Fruit fly (Drosophila melanogaster) whole organism, embryonic: ENCODE measurements around the gene CG18662.

ENCODE experiments used
- ATbp ChIP-seq: fragments of 200-800 bp; sonication (Bioruptor generic); optimal IDR thresholded peaks from 2 replicates; lab custom pipeline; 2017; ENCODE audit warnings: missing biosample characterization, mild to moderate bottlenecking, missing genetic modification characterization, missing genetic modification reagents
- Atf-2 ChIP-seq: fragments of 200-800 bp; sonication (Bioruptor generic); optimal IDR thresholded peaks from 2 replicates; lab custom pipeline; 2016; ENCODE audit warnings: missing biosample characterization, missing genetic modification characterization
- Atf3 ChIP-seq: fragments of 200-800 bp; sonication (Bioruptor generic); optimal IDR thresholded peaks from 3 replicates; lab custom pipeline; 2016; ENCODE audit warnings: missing biosample characterization, missing genetic modification characterization
- CG10209 ChIP-seq: fragments of 200-800 bp; sonication (Bioruptor generic); optimal IDR thresholded peaks from 3 replicates; lab custom pipeline; 2017; ENCODE audit warnings: missing biosample characterization, mild to moderate bottlenecking, missing genetic modification characterization, missing genetic modification reagents
- CG10959 ChIP-seq: fragments of 200-800 bp; sonication (Bioruptor generic); IDR thresholded peaks from 2 replicates; pipeline ENCODE4 v1.3.6; 2022; ENCODE audit warnings: missing biosample characterization, missing genetic modification characterization
- CG11398 ChIP-seq: fragments of 200-800 bp; sonication (Bioruptor generic); optimal IDR thresholded peaks from 2 replicates; lab custom pipeline; 2016; ENCODE audit warnings: missing biosample characterization, missing genetic modification characterization
- CG12071 ChIP-seq: fragments of 200-800 bp; sonication (Bioruptor generic); optimal IDR thresholded peaks from 3 replicates; lab custom pipeline; 2018; ENCODE audit warnings: missing biosample characterization, mild to moderate bottlenecking, missing genetic modification characterization
- CG12942 ChIP-seq: fragments of 200-800 bp; sonication (Bioruptor generic); optimal IDR thresholded peaks from 3 replicates; lab custom pipeline; 2016; ENCODE audit warnings: missing biosample characterization, missing genetic modification characterization
- CG13123 ChIP-seq: fragments of 200-800 bp; sonication (Bioruptor generic); optimal IDR thresholded peaks from 2 replicates; lab custom pipeline; 2016; ENCODE audit warnings: missing biosample characterization, missing genetic modification characterization
- CG14050 ChIP-seq: fragments of 200-800 bp; sonication (Bioruptor generic); IDR thresholded peaks from 3 replicates; pipeline ENCODE4 v1.3.6; 2022; ENCODE audit warnings: missing biosample characterization, missing genetic modification characterization
- CG14710 ChIP-seq: fragments of 200-800 bp; sonication (Bioruptor generic); optimal IDR thresholded peaks from 3 replicates; lab custom pipeline; 2019; ENCODE audit warnings: missing biosample characterization, mild to moderate bottlenecking, missing genetic modification characterization, moderate library complexity
- CG15073 ChIP-seq: fragments of 200-800 bp; sonication (Bioruptor generic); optimal IDR thresholded peaks from 2 replicates; lab custom pipeline; 2016; ENCODE audit warnings: missing biosample characterization, missing genetic modification characterization
- CG16779 ChIP-seq: fragments of 200-800 bp; sonication (Bioruptor generic); IDR thresholded peaks from 2 replicates; pipeline ENCODE4 v1.3.6; 2022; ENCODE audit warnings: missing biosample characterization, missing genetic modification characterization
- CG16863 ChIP-seq: fragments of 200-800 bp; sonication (Bioruptor generic); optimal IDR thresholded peaks from 3 replicates; lab custom pipeline; 2016; ENCODE audit warnings: missing biosample characterization, missing genetic modification characterization
- CG17359 ChIP-seq: fragments of 200-800 bp; sonication (Bioruptor generic); optimal IDR thresholded peaks from 3 replicates; lab custom pipeline; 2018; ENCODE audit warnings: missing biosample characterization, mild to moderate bottlenecking, missing genetic modification characterization, moderate library complexity
- CG17361 ChIP-seq: fragments of 200-800 bp; sonication (Bioruptor generic); IDR thresholded peaks from 3 replicates; pipeline ENCODE4 v1.3.6; 2022; ENCODE audit warnings: missing biosample characterization, missing genetic modification characterization
- CG2120 ChIP-seq: fragments of 200-800 bp; sonication (Bioruptor generic); optimal IDR thresholded peaks from 3 replicates; lab custom pipeline; 2016; ENCODE audit warnings: missing biosample characterization, missing genetic modification characterization
- CG2875 ChIP-seq: fragments of 200-800 bp; sonication (Bioruptor generic); optimal IDR thresholded peaks from 2 replicates; lab custom pipeline; 2017; ENCODE audit warnings: missing biosample characterization, mild to moderate bottlenecking, missing genetic modification characterization, missing genetic modification reagents
- CG31388 ChIP-seq: fragments of 200-800 bp; sonication (Bioruptor generic); optimal IDR thresholded peaks from 2 replicates; lab custom pipeline; 2016; ENCODE audit warnings: missing biosample characterization, missing genetic modification characterization
- CG31441 ChIP-seq: fragments of 200-800 bp; sonication (Bioruptor generic); IDR thresholded peaks from 2 replicates; pipeline ENCODE4 v1.3.6; 2022; ENCODE audit warnings: missing biosample characterization, missing genetic modification characterization
- CG33213 ChIP-seq: fragments of 200-800 bp; sonication (Bioruptor generic); optimal IDR thresholded peaks from 3 replicates; lab custom pipeline; 2016; ENCODE audit warnings: missing biosample characterization, missing genetic modification characterization
- CG3726 ChIP-seq: fragments of 200-800 bp; sonication (Bioruptor generic); IDR thresholded peaks from 3 replicates; pipeline ENCODE4, ENCODE4 v1.3.6; 2022; ENCODE audit warnings: missing biosample characterization, missing genetic modification characterization
- CG4730 ChIP-seq: fragments of 200-800 bp; sonication (Bioruptor generic); IDR thresholded peaks from 2 replicates; pipeline ENCODE4 v1.3.6; 2022; ENCODE audit warnings: missing biosample characterization, missing genetic modification characterization
- CG6813 ChIP-seq: fragments of 200-800 bp; sonication (Bioruptor generic); optimal IDR thresholded peaks from 2 replicates; lab custom pipeline; 2017; ENCODE audit warnings: missing biosample characterization, missing genetic modification characterization, mild to moderate bottlenecking, moderate library complexity, missing genetic modification reagents
- CG8944 ChIP-seq: fragments of 200-800 bp; sonication (Bioruptor generic); optimal IDR thresholded peaks from 3 replicates; lab custom pipeline; 2016; ENCODE audit warnings: missing biosample characterization, missing genetic modification characterization
- Chrac-16 ChIP-seq: fragments of 200-800 bp; sonication (Bioruptor generic); optimal IDR thresholded peaks from 3 replicates; lab custom pipeline; 2016; ENCODE audit warnings: missing biosample characterization, missing genetic modification characterization
- Dfd ChIP-seq, 2 experiments: fragments of >200 bp; optimal IDR thresholded peaks; 2 replicates each; lab custom pipeline; 2017; ENCODE audit warnings: missing biosample characterization in 2 of 2, missing genetic modification characterization in 2 of 2
- Gug ChIP-seq: fragments of 200-800 bp; sonication (Bioruptor generic); IDR thresholded peaks from 4 replicates; pipeline ENCODE4 v1.3.6; 2022; ENCODE audit warnings: missing biosample characterization, missing genetic modification characterization
- HHEX ChIP-seq: fragments of 200-800 bp; sonication (Bioruptor generic); optimal IDR thresholded peaks from 3 replicates; lab custom pipeline; 2017; ENCODE audit warnings: missing biosample characterization, mild to moderate bottlenecking, missing genetic modification characterization, missing genetic modification reagents
- HLHmδ ChIP-seq: fragments of 200-800 bp; sonication (Bioruptor generic); optimal IDR thresholded peaks from 2 replicates; lab custom pipeline; 2018; ENCODE audit warnings: missing biosample characterization, mild to moderate bottlenecking, missing genetic modification characterization, moderate library complexity
- HmgD ChIP-seq: fragments of 200-800 bp; sonication (Bioruptor generic); optimal IDR thresholded peaks from 3 replicates; lab custom pipeline; 2016; ENCODE audit warnings: missing biosample characterization, missing genetic modification characterization
- Hr51 ChIP-seq, 2 experiments: fragments of 200-800 bp; sonication (Bioruptor generic); optimal IDR thresholded peaks; 2 replicates in 1 of 2; 3 replicates in 1 of 2; lab custom pipeline; 2016 to 2018; ENCODE audit warnings: missing biosample characterization in 2 of 2, missing genetic modification characterization in 2 of 2, mild to moderate bottlenecking in 1 of 2, moderate library complexity in 1 of 2
- Mrtf ChIP-seq: fragments of 200-800 bp; sonication (Bioruptor generic); IDR thresholded peaks from 3 replicates; pipeline ENCODE4 v1.3.6; 2022; ENCODE audit warnings: missing biosample characterization, missing genetic modification characterization
- Myb ChIP-seq: fragments of 200-800 bp; sonication (Bioruptor generic); optimal IDR thresholded peaks from 2 replicates; lab custom pipeline; 2016; ENCODE audit warnings: missing biosample characterization, missing genetic modification characterization
- Neu2 ChIP-seq: fragments of 200-800 bp; sonication (Bioruptor generic); optimal IDR thresholded peaks from 3 replicates; lab custom pipeline; 2016; ENCODE audit warnings: missing biosample characterization, missing genetic modification characterization, borderline replicate concordance
- Ptx1 ChIP-seq: fragments of 200-800 bp; sonication (Bioruptor generic); IDR thresholded peaks from 2 replicates; pipeline ENCODE4 v1.3.6; 2022; ENCODE audit warnings: missing biosample characterization, missing genetic modification characterization
- Taf1 ChIP-seq: fragments of 200-800 bp; sonication (Bioruptor generic); IDR thresholded peaks from 2 replicates; pipeline ENCODE4 v1.3.6; 2022; ENCODE audit warnings: missing biosample characterization, missing genetic modification characterization
- Tbp ChIP-seq: fragments of >200 bp; optimal IDR thresholded peaks from 2 replicates; lab custom pipeline; 2018; ENCODE audit warnings: missing biosample characterization, missing genetic modification characterization
- ato ChIP-seq: fragments of 200-800 bp; sonication (Bioruptor generic); IDR thresholded peaks from 2 replicates; pipeline ENCODE4 v1.3.6; 2022; ENCODE audit warnings: missing biosample characterization, missing genetic modification characterization; ENCODE audit not compliant: partially characterized antibody
- cas ChIP-seq: fragments of 200-800 bp; sonication (Bioruptor generic); IDR thresholded peaks from 2 replicates; pipeline ENCODE4 v1.3.6; 2022; ENCODE audit warnings: missing biosample characterization, missing genetic modification characterization
- dmrt11E ChIP-seq: fragments of 200-800 bp; sonication (Bioruptor generic); optimal IDR thresholded peaks from 3 replicates; lab custom pipeline; 2018; ENCODE audit warnings: missing biosample characterization, mild to moderate bottlenecking, missing genetic modification characterization, moderate library complexity
- emc ChIP-seq: fragments of 200-800 bp; sonication (Bioruptor generic); optimal IDR thresholded peaks from 2 replicates; lab custom pipeline; 2016; ENCODE audit warnings: missing biosample characterization, missing genetic modification characterization
- ewg ChIP-seq: fragments of 200-800 bp; sonication (Bioruptor generic); optimal IDR thresholded peaks from 3 replicates; lab custom pipeline; 2017; ENCODE audit warnings: mild to moderate bottlenecking, missing biosample characterization, missing genetic modification reagents, missing genetic modification characterization
- nerfin-1 ChIP-seq: fragments of 200-800 bp; sonication (Bioruptor generic); optimal IDR thresholded peaks from 3 replicates; lab custom pipeline; 2019; ENCODE audit warnings: missing biosample characterization, mild to moderate bottlenecking, missing genetic modification characterization, moderate library complexity
- phol ChIP-seq: fragments of 200-800 bp; sonication (Bioruptor generic); optimal IDR thresholded peaks from 3 replicates; lab custom pipeline; 2018; ENCODE audit warnings: missing biosample characterization, mild to moderate bottlenecking, missing genetic modification characterization, moderate library complexity
- sens ChIP-seq: fragments of 200-800 bp; sonication (Bioruptor generic); peaks from one replicate; lab custom pipeline; 2016; ENCODE audit warnings: missing biosample characterization, missing genetic modification characterization
- sisA ChIP-seq: fragments of 200-800 bp; sonication (Bioruptor generic); IDR thresholded peaks from 2 replicates; pipeline ENCODE4 v1.3.6; 2022; ENCODE audit warnings: missing biosample characterization, missing genetic modification characterization
- sob ChIP-seq: fragments of 200-800 bp; sonication (Bioruptor generic); IDR thresholded peaks from 2 replicates; pipeline ENCODE4 v1.3.6; 2022; ENCODE audit warnings: missing biosample characterization, missing genetic modification characterization
- unc-4 ChIP-seq: fragments of 200-800 bp; sonication (Bioruptor generic); IDR thresholded peaks from 2 replicates; pipeline ENCODE4 v1.3.6; 2022; ENCODE audit warnings: missing biosample characterization, missing genetic modification characterization; ENCODE audit not compliant: partially characterized antibody
- wor ChIP-seq: fragments of 200-800 bp; sonication (Bioruptor generic); IDR thresholded peaks from 2 replicates; pipeline ENCODE4 v1.3.6; 2022; ENCODE audit warnings: missing biosample characterization, missing genetic modification characterization
- zen ChIP-seq: fragments of 200-800 bp; sonication (Bioruptor generic); optimal IDR thresholded peaks from 3 replicates; lab custom pipeline; 2018; ENCODE audit warnings: missing biosample characterization, mild to moderate bottlenecking, missing genetic modification characterization, moderate library complexity
- zfh1 ChIP-seq: fragments of 200-800 bp; sonication (Bioruptor generic); IDR thresholded peaks from 3 replicates; pipeline ENCODE4 v1.3.6; 2022; ENCODE audit warnings: missing biosample characterization, missing genetic modification characterization

Gene CG18662

dm6 chr2L:8959001-8959461, 21.4 kb upstream of the CG18662 start, which contains the start of gene CG31886 (continued):
- TF ChIP-seq Gug (GFP tag; lab: Robert Waterston, UW) (no peak), phol (tag; lab: Kevin White, UChicago) (no peak), CG14710 (tag; lab: Kevin White, UChicago) (no peak), wor (GFP tag; lab: Robert Waterston, UW) (no peak), CG17359 (tag; lab: Kevin White, UChicago) (no peak), CG15073 (no peak), Mrtf (GFP tag; lab: Robert Waterston, UW) (no peak), Tbp (GFP tag; lab: Kevin White, UChicago) (no peak), CG10959 (GFP tag; lab: Robert Waterston, UW) (no peak), Myb (GFP tag; lab: Kevin White, UChicago) (no peak), emc (GFP tag; lab: Kevin White, UChicago) (no peak), CG31388 (no peak), Atf-2 (no peak), CG2875 (GFP tag; lab: Kevin White, UChicago) (no peak), zen (tag; lab: Kevin White, UChicago) (peak; percentile 6), Dfd (GFP tag; optimal IDR thresholded peaks at IDR 0.05; lab: Kevin White, UChicago) (no peak), ewg (GFP tag; lab: Kevin White, UChicago) (no peak), CG11398 (GFP tag; lab: Kevin White, UChicago) (no peak), Atf3 (GFP tag; lab: Kevin White, UChicago) (no peak), HmgD (no peak), CG13123 (GFP tag; lab: Kevin White, UChicago) (no peak), Hr51 (GFP tag; optimal IDR thresholded peaks at IDR 0.05; lab: Kevin White, UChicago) (no peak), zfh1 (GFP tag; lab: Robert Waterston, UW) (peak; percentile 58; the same call in 2 of the 3 replicates), CG16863 (GFP tag; lab: Kevin White, UChicago) (no peak), CG14050 (GFP tag; lab: Robert Waterston, UW) (no peak), Neu2 (no peak), ato (GFP tag; lab: Robert Waterston, UW) (no peak), ATbp (GFP tag; lab: Kevin White, UChicago) (no peak), CG10209 (peak; percentile 3), HHEX (GFP tag; lab: Kevin White, UChicago) (no peak), CG3726 (GFP tag; lab: Robert Waterston, UW) (no peak), Taf1 (GFP tag; lab: Robert Waterston, UW) (peak; percentile 52; the same call in 1 of the 2 replicates), CG16779 (GFP tag; lab: Robert Waterston, UW) (no peak), sens (GFP tag; lab: Kevin White, UChicago) (peak; percentile 78), cas (GFP tag; lab: Robert Waterston, UW) (no peak), CG17361 (no peak), Chrac-16 (GFP tag; lab: Kevin White, UChicago) (peak; percentile 2), CG12071 (GFP tag; lab: Kevin White, UChicago) (no peak), dmrt11E (tag; lab: Kevin White, UChicago) (peak; percentile 70), CG12942 (GFP tag; lab: Kevin White, UChicago) (no peak), CG6813 (GFP tag; lab: Kevin White, UChicago) (no peak), sisA (GFP tag; lab: Robert Waterston, UW) (no peak; the same call in 1 of the 2 replicates), CG33213 (GFP tag; lab: Kevin White, UChicago) (no peak), HLHmδ (no peak), CG31441 (GFP tag; lab: Robert Waterston, UW) (no peak; the same call in 1 of the 2 replicates), CG8944 (GFP tag; lab: Kevin White, UChicago) (no peak), unc-4 (GFP tag; lab: Robert Waterston, UW) (no peak), nerfin-1 (tag; lab: Kevin White, UChicago) (no peak), sob (GFP tag; lab: Robert Waterston, UW) (no peak; the same call in 1 of the 2 replicates), CG2120 (peak; percentile 38), Ptx1 (GFP tag; lab: Robert Waterston, UW) (no peak), CG4730 (peak; percentile 38; the same call in 1 of the 2 replicates)
